Worm (Caenorhabditis elegans) whole organism, L3 larva: Measurements from ENCODE around the gene set-1.

Experiments used
- ZK546.5 ChIP-seq: sonication (generic microtip); optimal IDR thresholded peaks from 2 replicates; lab custom pipeline; 2017; ENCODE audit warnings: missing biosample characterization, missing genetic modification characterization
- ceh-16 ChIP-seq: sonication (generic microtip); optimal IDR thresholded peaks from 2 replicates; lab custom pipeline; 2017; ENCODE audit warnings: missing biosample characterization, missing genetic modification characterization
- ceh-28 ChIP-seq: fragments of 150-350 bp; optimal IDR thresholded peaks from 2 replicates; lab custom pipeline; 2014; ENCODE audit warnings: missing biosample characterization, missing genetic modification reagents, missing genetic modification characterization
- ceh-82 ChIP-seq: fragments of 150-350 bp; optimal IDR thresholded peaks from 2 replicates; lab custom pipeline; 2014; ENCODE audit warnings: missing biosample characterization, missing genetic modification characterization
- ceh-9 ChIP-seq: sonication (generic microtip); optimal IDR thresholded peaks from 2 replicates; lab custom pipeline; 2018; ENCODE audit warnings: missing biosample characterization, missing genetic modification characterization
- daf-12 ChIP-seq: fragments of 150-350 bp; optimal IDR thresholded peaks from 2 replicates; lab custom pipeline; 2014; ENCODE audit warnings: missing biosample characterization, missing genetic modification reagents, missing genetic modification characterization
- egl-5 ChIP-seq: fragments of 150-350 bp; optimal IDR thresholded peaks from 2 replicates; lab custom pipeline; 2017; ENCODE audit warnings: missing biosample characterization, missing genetic modification reagents, missing genetic modification characterization, inconsistent platforms
- elt-1 ChIP-seq: fragments of 150-350 bp; optimal IDR thresholded peaks from 2 replicates; lab custom pipeline; 2014; ENCODE audit warnings: missing biosample characterization, missing genetic modification characterization
- elt-2 ChIP-seq: sonication (generic microtip); optimal IDR thresholded peaks from 2 replicates; lab custom pipeline; 2016; ENCODE audit warnings: missing genetic modification reagents, mild to moderate bottlenecking, missing genetic modification characterization, missing compliant biosample characterization
- elt-3 ChIP-seq, 3 experiments: fragments of 150-350 bp in 1 of 3; sonication (generic microtip) in 2 of 3; optimal IDR thresholded peaks; 2 replicates in 2 of 3; 4 replicates in 1 of 3; lab custom pipeline; 2014 to 2017; ENCODE audit warnings: missing biosample characterization in 3 of 3, missing genetic modification characterization in 3 of 3
- eor-1 ChIP-seq, 2 experiments: fragments of 150-350 bp; optimal IDR thresholded peaks; 2 replicates each; lab custom pipeline; 2014 to 2018; ENCODE audit warnings: missing biosample characterization in 2 of 2, missing genetic modification characterization in 2 of 2
- fos-1 ChIP-seq: fragments of 150-350 bp; optimal IDR thresholded peaks from 2 replicates; lab custom pipeline; 2014; ENCODE audit warnings: missing biosample characterization, missing genetic modification characterization
- lin-15B ChIP-seq: fragments of 150-350 bp; optimal IDR thresholded peaks from 2 replicates; lab custom pipeline; 2014; ENCODE audit warnings: missing biosample characterization, missing genetic modification characterization
- lin-39 ChIP-seq: fragments of 150-350 bp; optimal IDR thresholded peaks from 2 replicates; lab custom pipeline; 2018; ENCODE audit warnings: missing biosample characterization, missing genetic modification reagents, missing genetic modification characterization
- lsy-12 ChIP-seq: sonication (generic microtip); optimal IDR thresholded peaks from 2 replicates; lab custom pipeline; 2016; ENCODE audit warnings: mild to moderate bottlenecking, missing genetic modification characterization, missing compliant biosample characterization
- mdl-1 ChIP-seq: fragments of 150-350 bp; optimal IDR thresholded peaks from 2 replicates; lab custom pipeline; 2014; ENCODE audit warnings: missing biosample characterization, missing genetic modification characterization
- mml-1 ChIP-seq: fragments of 150-350 bp; sonication (generic microtip); optimal IDR thresholded peaks from 3 replicates; lab custom pipeline; 2014; ENCODE audit warnings: missing biosample characterization, missing genetic modification characterization
- nfya-1 ChIP-seq: sonication (generic microtip); optimal IDR thresholded peaks from 2 replicates; lab custom pipeline; 2017; ENCODE audit warnings: missing genetic modification characterization, mild to moderate bottlenecking, missing compliant biosample characterization, antibody characterized with exemption, moderate library complexity; ENCODE audit not compliant: insufficient read depth
- nhr-11 ChIP-seq: fragments of 150-350 bp; optimal IDR thresholded peaks from 2 replicates; lab custom pipeline; 2014; ENCODE audit warnings: missing biosample characterization, missing genetic modification characterization
- nhr-12 ChIP-seq: fragments of 150-350 bp; optimal IDR thresholded peaks from 2 replicates; lab custom pipeline; 2014; ENCODE audit warnings: missing biosample characterization, missing genetic modification characterization
- nhr-237 ChIP-seq: fragments of 150-350 bp; optimal IDR thresholded peaks from 2 replicates; lab custom pipeline; 2014; ENCODE audit warnings: missing biosample characterization, missing genetic modification characterization
- nhr-43 ChIP-seq: sonication (generic microtip); optimal IDR thresholded peaks from 2 replicates; lab custom pipeline; 2016; ENCODE audit warnings: mild to moderate bottlenecking, missing genetic modification characterization, missing compliant biosample characterization; ENCODE audit not compliant: poor library complexity, severe bottlenecking
- nhr-67 ChIP-seq: fragments of 150-350 bp; optimal IDR thresholded peaks from 2 replicates; lab custom pipeline; 2014; ENCODE audit warnings: missing biosample characterization, missing genetic modification characterization
- nhr-76 ChIP-seq: fragments of 150-350 bp; sonication (generic microtip); optimal IDR thresholded peaks from 5 replicates; lab custom pipeline; 2014; ENCODE audit warnings: missing biosample characterization, missing genetic modification characterization
- pha-4 ChIP-seq: fragments of 150-350 bp; optimal IDR thresholded peaks from 2 replicates; lab custom pipeline; 2014; ENCODE audit warnings: missing biosample characterization, missing genetic modification reagents, missing genetic modification characterization
- pqm-1 ChIP-seq: fragments of 150-350 bp; optimal IDR thresholded peaks from 2 replicates; lab custom pipeline; 2017; ENCODE audit warnings: missing biosample characterization, missing genetic modification characterization, inconsistent platforms
- sea-2 ChIP-seq: fragments of 150-350 bp; sonication (generic microtip); optimal IDR thresholded peaks from 4 replicates; lab custom pipeline; 2014; ENCODE audit warnings: missing biosample characterization, missing genetic modification reagents, missing genetic modification characterization
- skn-1 ChIP-seq: fragments of 150-350 bp; optimal IDR thresholded peaks from 2 replicates; lab custom pipeline; 2014; ENCODE audit warnings: missing biosample characterization, missing genetic modification characterization
- snpc-4 ChIP-seq: fragments of 150-350 bp; optimal IDR thresholded peaks from 2 replicates; lab custom pipeline; 2014; ENCODE audit warnings: missing biosample characterization, missing genetic modification characterization
- tbx-2 ChIP-seq: sonication (generic microtip); optimal IDR thresholded peaks from 2 replicates; lab custom pipeline; 2016; ENCODE audit warnings: mild to moderate bottlenecking, missing genetic modification characterization, missing compliant biosample characterization
- unc-39 ChIP-seq: sonication (generic microtip); optimal IDR thresholded peaks from 4 replicates; lab custom pipeline; 2017; ENCODE audit warnings: missing biosample characterization, missing genetic modification characterization
- zag-1 ChIP-seq: fragments of 150-350 bp; optimal IDR thresholded peaks from 2 replicates; lab custom pipeline; 2014; ENCODE audit warnings: missing biosample characterization, missing genetic modification characterization
- ztf-11 ChIP-seq: fragments of 150-350 bp; optimal IDR thresholded peaks from 2 replicates; lab custom pipeline; 2014; ENCODE audit warnings: missing biosample characterization, missing genetic modification characterization
- ztf-4 ChIP-seq: fragments of 150-350 bp; optimal IDR thresholded peaks from 2 replicates; lab custom pipeline; 2014; ENCODE audit warnings: missing biosample characterization, missing genetic modification characterization

set-1 gene

ce11 chrIII:6482918-6483317 lies 30.7 kb upstream of the set-1 start, which contains the start of gene chtb-2:
TSS of gene chtb-2 (plus strand) at chrIII:6483218.
- no peak for TF ChIP-seq sea-2 (GFP tag; lab: Kevin White, UChicago)
- no peak for TF ChIP-seq ceh-9 (tag; lab: Kevin White, UChicago)
- no peak for TF ChIP-seq unc-39
- TF ChIP-seq tbx-2 (tag; lab: Kevin White, UChicago): no peak
- TF ChIP-seq nhr-237 (tag; lab: Kevin White, UChicago): no peak
- no peak for TF ChIP-seq elt-1 (tag; lab: Kevin White, UChicago)
- TF ChIP-seq egl-5 (tag; lab: Kevin White, UChicago): no peak
- TF ChIP-seq daf-12 (tag; lab: Kevin White, UChicago): no peak
- TF ChIP-seq nhr-12 (tag; lab: Kevin White, UChicago): no peak
- no peak for TF ChIP-seq skn-1 (tag; lab: Kevin White, UChicago)
- TF ChIP-seq ZK546.5: no peak
- TF ChIP-seq mdl-1 (tag; lab: Kevin White, UChicago): no peak
- no peak for TF ChIP-seq lin-15B (tag; lab: Kevin White, UChicago)
- no peak for TF ChIP-seq lsy-12 (tag; lab: Kevin White, UChicago)
- TF ChIP-seq nfya-1 (tag; lab: Kevin White, UChicago): no peak
- no peak for TF ChIP-seq ceh-28 (tag; lab: Kevin White, UChicago)
- TF ChIP-seq ceh-82: no peak
- TF ChIP-seq snpc-4 (tag; lab: Kevin White, UChicago): no peak

ce11 chrIII:6479439-6479838 lies 27.3 kb upstream of the set-1 start:
- TF ChIP-seq ceh-9 (tag; lab: Kevin White, UChicago): no peak
- TF ChIP-seq, all 47 proteins: peak for 0

ce11 chrIII:6478256-6479004 lies 26.3 kb upstream of the set-1 start, which contains the start of gene zip-8:
TSS of gene zip-8 (plus strand) at chrIII:6478955.
- TF ChIP-seq mdl-1 (tag; lab: Kevin White, UChicago) (no peak), unc-39 (no peak), ztf-11 (no peak), nhr-76 (tag; lab: Kevin White, UChicago) (no peak), ceh-9 (tag; lab: Kevin White, UChicago) (no peak), egl-5 (tag; lab: Kevin White, UChicago) (no peak), sea-2 (GFP tag; lab: Kevin White, UChicago) (no peak), nhr-67 (tag; lab: Kevin White, UChicago) (no peak), nhr-11 (tag; lab: Kevin White, UChicago) (no peak)
- TF ChIP-seq, all 47 proteins: peak for 0

DNA sequence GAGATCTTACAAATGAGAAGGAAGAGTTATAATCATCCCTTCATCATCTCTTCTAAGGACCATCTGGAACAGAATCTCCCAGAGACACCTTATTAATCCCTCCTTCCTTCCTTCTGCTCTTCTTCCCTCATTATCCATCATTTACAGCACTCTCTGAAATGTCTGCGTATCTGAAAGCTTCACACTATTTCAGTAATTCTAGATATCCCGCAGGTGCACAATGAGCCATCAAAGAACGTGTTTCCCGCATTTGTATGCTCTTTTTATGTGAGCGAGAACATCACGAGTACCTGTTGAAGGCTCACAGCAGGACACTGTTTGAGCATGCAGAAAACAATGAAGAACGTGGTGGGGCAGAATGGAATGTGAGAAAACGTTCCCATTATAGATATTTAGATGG lies 24.2 kb upstream of the set-1 start:
- no peak for TF ChIP-seq zag-1 (tag; lab: Kevin White, UChicago)
- TF ChIP-seq ceh-16 (tag; lab: Kevin White, UChicago): no peak
- no peak for TF ChIP-seq daf-12 (tag; lab: Kevin White, UChicago)
- TF ChIP-seq nhr-12 (tag; lab: Kevin White, UChicago): no peak
- TF ChIP-seq lin-39 (tag; lab: Kevin White, UChicago): no peak
- TF ChIP-seq elt-2 (tag; lab: Kevin White, UChicago): no peak
- TF ChIP-seq elt-3 (tag; optimal IDR thresholded peaks at IDR 0.05; lab: Kevin White, UChicago): no peak
- no peak for TF ChIP-seq nhr-76 (tag; lab: Kevin White, UChicago)
- TF ChIP-seq eor-1 (tag; optimal IDR thresholded peaks at IDR 0.05; lab: Kevin White, UChicago): no peak
- TF ChIP-seq pqm-1 (tag; lab: Kevin White, UChicago): no peak
- no peak for TF ChIP-seq fos-1
- TF ChIP-seq nhr-43 (tag; lab: Kevin White, UChicago): no peak
- no peak for TF ChIP-seq nhr-11 (tag; lab: Kevin White, UChicago)
- no peak for TF ChIP-seq ztf-4
- TF ChIP-seq, all 47 proteins: peak for 0

DNA sequence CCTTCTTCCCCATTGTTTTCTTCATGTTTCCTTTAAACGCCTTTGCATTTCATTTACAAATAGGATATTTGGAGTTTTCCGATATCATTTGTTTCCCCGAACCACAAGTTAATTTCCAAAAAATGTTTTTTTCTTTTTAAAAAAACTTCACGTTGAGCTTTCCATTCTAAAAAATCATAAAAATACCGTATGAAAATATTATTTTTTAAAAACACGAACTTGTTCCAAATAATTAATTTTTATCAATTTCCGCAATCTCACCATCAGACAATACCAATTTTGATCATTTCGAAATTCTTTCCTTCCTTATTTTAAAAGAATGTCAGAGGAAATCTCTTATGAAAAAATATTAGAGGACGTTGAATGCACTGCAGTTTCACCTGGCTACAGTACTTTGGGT lies 19.3 kb upstream of the set-1 start, which contains the start of gene wht-6:
wht-6 (plus strand) TSS at position 301 of the 400 bp plus-strand sequence.
- TF ChIP-seq ceh-9 (tag; lab: Kevin White, UChicago) (no peak), skn-1 (tag; lab: Kevin White, UChicago) (no peak), pha-4 (tag; lab: Kevin White, UChicago) (no peak), mml-1 (tag; lab: Kevin White, UChicago) (no peak), ZK546.5 (no peak), nhr-67 (tag; lab: Kevin White, UChicago) (no peak), ceh-28 (tag; lab: Kevin White, UChicago) (no peak), daf-12 (tag; lab: Kevin White, UChicago) (no peak), lsy-12 (tag; lab: Kevin White, UChicago) (no peak), elt-3 (tag; optimal IDR thresholded peaks at IDR 0.05; lab: Kevin White, UChicago) (no peak), elt-1 (tag; lab: Kevin White, UChicago) (no peak), nhr-12 (tag; lab: Kevin White, UChicago) (no peak), nhr-11 (tag; lab: Kevin White, UChicago) (no peak), ceh-16 (tag; lab: Kevin White, UChicago) (no peak)
